Fruit fly (Drosophila melanogaster) whole organism, embryonic: ENCODE results near the gene CG34354.

Source experiments
- Bgb ChIP-seq: fragments of 200-800 bp; sonication (Bioruptor generic); IDR thresholded peaks from 2 replicates; pipeline ENCODE4 v1.3.6; 2022; ENCODE audit warnings: missing biosample characterization, missing genetic modification characterization; ENCODE audit not compliant: partially characterized antibody
- CG10431 ChIP-seq: fragments of 200-800 bp; sonication (Bioruptor generic); optimal IDR thresholded peaks from 3 replicates; lab custom pipeline; 2018; ENCODE audit warnings: missing biosample characterization, mild to moderate bottlenecking, missing genetic modification characterization
- CG11695 ChIP-seq: fragments of 200-800 bp; sonication (Bioruptor generic); IDR thresholded peaks from 3 replicates; pipeline ENCODE4 v1.3.6; 2022; ENCODE audit warnings: missing biosample characterization, missing genetic modification characterization
- CG13424 ChIP-seq: fragments of 200-800 bp; sonication (Bioruptor generic); optimal IDR thresholded peaks from 2 replicates; lab custom pipeline; 2019; ENCODE audit warnings: missing biosample characterization, mild to moderate bottlenecking, missing genetic modification characterization, moderate library complexity
- CG14050 ChIP-seq: fragments of 200-800 bp; sonication (Bioruptor generic); IDR thresholded peaks from 3 replicates; pipeline ENCODE4 v1.3.6; 2022; ENCODE audit warnings: missing biosample characterization, missing genetic modification characterization
- CG1647 ChIP-seq: fragments of 200-800 bp; sonication (Bioruptor generic); optimal IDR thresholded peaks from 3 replicates; lab custom pipeline; 2016; ENCODE audit warnings: missing biosample characterization, missing genetic modification characterization
- CG18476 ChIP-seq: fragments of 200-800 bp; sonication (Bioruptor generic); optimal IDR thresholded peaks from 2 replicates; lab custom pipeline; 2016; ENCODE audit warnings: missing biosample characterization, mild to moderate bottlenecking, missing genetic modification characterization
- CG18599 ChIP-seq: fragments of 200-800 bp; sonication (Bioruptor generic); optimal IDR thresholded peaks from 3 replicates; lab custom pipeline; 2017; ENCODE audit warnings: missing biosample characterization, missing genetic modification characterization, mild to moderate bottlenecking, moderate library complexity, missing genetic modification reagents
- CG31365 ChIP-seq: fragments of 200-800 bp; sonication (Bioruptor generic); optimal IDR thresholded peaks from 2 replicates; lab custom pipeline; 2018; ENCODE audit warnings: missing biosample characterization, mild to moderate bottlenecking, missing genetic modification characterization
- CG32767 ChIP-seq: fragments of 200-800 bp; sonication (Bioruptor generic); IDR thresholded peaks from 2 replicates; pipeline ENCODE4 v1.3.6; 2022; ENCODE audit warnings: missing biosample characterization, missing genetic modification characterization
- CG33213 ChIP-seq: fragments of 200-800 bp; sonication (Bioruptor generic); optimal IDR thresholded peaks from 3 replicates; lab custom pipeline; 2016; ENCODE audit warnings: missing biosample characterization, missing genetic modification characterization
- CG4360 ChIP-seq: fragments of 200-800 bp; sonication (Bioruptor generic); IDR thresholded peaks from 2 replicates; pipeline ENCODE4 v1.3.6; 2022; ENCODE audit warnings: missing biosample characterization, missing genetic modification characterization
- CG4730 ChIP-seq: fragments of 200-800 bp; sonication (Bioruptor generic); IDR thresholded peaks from 2 replicates; pipeline ENCODE4 v1.3.6; 2022; ENCODE audit warnings: missing biosample characterization, missing genetic modification characterization
- CG7357 ChIP-seq: fragments of 200-800 bp; sonication (Bioruptor generic); IDR thresholded peaks from 3 replicates; pipeline ENCODE4 v1.3.6; 2022; ENCODE audit warnings: missing biosample characterization, missing genetic modification characterization
- CoRest ChIP-seq: fragments of 200-800 bp; sonication (Bioruptor generic); optimal IDR thresholded peaks from 3 replicates; lab custom pipeline; 2018; ENCODE audit warnings: missing biosample characterization, mild to moderate bottlenecking, missing genetic modification characterization, moderate library complexity
- Dek ChIP-seq: fragments of 200-800 bp; sonication (Bioruptor generic); optimal IDR thresholded peaks from 3 replicates; lab custom pipeline; 2019; ENCODE audit warnings: missing biosample characterization, mild to moderate bottlenecking, missing genetic modification characterization, moderate library complexity
- Gsc ChIP-seq: fragments of 200-800 bp; sonication (Bioruptor generic); IDR thresholded peaks from 2 replicates; pipeline ENCODE4 v1.3.6; 2022; ENCODE audit warnings: missing biosample characterization, missing genetic modification characterization
- Gug ChIP-seq: fragments of 200-800 bp; sonication (Bioruptor generic); IDR thresholded peaks from 4 replicates; pipeline ENCODE4 v1.3.6; 2022; ENCODE audit warnings: missing biosample characterization, missing genetic modification characterization
- HLH54F ChIP-seq: fragments of 200-800 bp; sonication (Bioruptor generic); optimal IDR thresholded peaks from 3 replicates; lab custom pipeline; 2016; ENCODE audit warnings: missing biosample characterization, missing genetic modification characterization
- Hr51 ChIP-seq, 2 experiments: fragments of 200-800 bp; sonication (Bioruptor generic); optimal IDR thresholded peaks; 2 replicates in 1 of 2; 3 replicates in 1 of 2; lab custom pipeline; 2016 to 2018; ENCODE audit warnings: missing biosample characterization in 2 of 2, missing genetic modification characterization in 2 of 2, mild to moderate bottlenecking in 1 of 2, moderate library complexity in 1 of 2
- Lpt ChIP-seq: fragments of >200 bp; optimal IDR thresholded peaks from 2 replicates; lab custom pipeline; 2018; ENCODE audit warnings: missing biosample characterization, missing genetic modification characterization
- Mes4 ChIP-seq: fragments of 200-800 bp; sonication (Bioruptor generic); optimal IDR thresholded peaks from 2 replicates; lab custom pipeline; 2016; ENCODE audit warnings: missing biosample characterization, missing genetic modification characterization
- NfI ChIP-seq: fragments of 200-800 bp; sonication (Bioruptor generic); optimal IDR thresholded peaks from 3 replicates; lab custom pipeline; 2018; ENCODE audit warnings: missing biosample characterization, mild to moderate bottlenecking, missing genetic modification characterization, moderate library complexity
- Sry-β ChIP-seq: fragments of 200-800 bp; sonication (Bioruptor generic); optimal IDR thresholded peaks from 2 replicates; lab custom pipeline; 2018; ENCODE audit warnings: missing biosample characterization, mild to moderate bottlenecking, missing genetic modification characterization, moderate library complexity
- Sry-δ ChIP-seq: fragments of 200-800 bp; sonication (Bioruptor generic); optimal IDR thresholded peaks from 2 replicates; lab custom pipeline; 2016; ENCODE audit warnings: missing biosample characterization, missing genetic modification characterization
- TFAM ChIP-seq: fragments of 200-800 bp; sonication (Bioruptor generic); optimal IDR thresholded peaks from 2 replicates; lab custom pipeline; 2017; ENCODE audit warnings: missing biosample characterization, missing genetic modification characterization, inconsistent platforms
- amos ChIP-seq: fragments of 200-800 bp; sonication (Bioruptor generic); IDR thresholded peaks from 2 replicates; pipeline ENCODE4 v1.3.6; 2022; ENCODE audit warnings: missing biosample characterization, missing genetic modification characterization; ENCODE audit not compliant: partially characterized antibody
- aop ChIP-seq: fragments of 200-800 bp; sonication (Bioruptor generic); IDR thresholded peaks from 2 replicates; pipeline ENCODE4 v1.3.6; 2022; ENCODE audit warnings: missing biosample characterization, missing genetic modification characterization
- ara ChIP-seq: fragments of 200-800 bp; sonication (Bioruptor generic); IDR thresholded peaks from 2 replicates; pipeline ENCODE4 v1.3.6; 2022; ENCODE audit warnings: missing biosample characterization, missing genetic modification characterization
- bcd ChIP-seq: fragments of 200-800 bp; sonication (Bioruptor generic); optimal IDR thresholded peaks from 2 replicates; lab custom pipeline; 2017; ENCODE audit warnings: missing biosample characterization, mild to moderate bottlenecking, missing genetic modification characterization
- cato ChIP-seq: fragments of 200-800 bp; sonication (Bioruptor generic); optimal IDR thresholded peaks from 2 replicates; lab custom pipeline; 2016; ENCODE audit warnings: missing biosample characterization, missing genetic modification characterization, borderline replicate concordance
- dmrt99B ChIP-seq: fragments of 200-800 bp; sonication (Bioruptor generic); optimal IDR thresholded peaks from 2 replicates; lab custom pipeline; 2018; ENCODE audit warnings: missing biosample characterization, mild to moderate bottlenecking, missing genetic modification characterization, moderate library complexity
- en ChIP-seq: fragments of 200-800 bp; sonication (Bioruptor generic); optimal IDR thresholded peaks from 2 replicates; lab custom pipeline; 2016; ENCODE audit warnings: missing biosample characterization, missing genetic modification characterization
- ewg ChIP-seq: fragments of 200-800 bp; sonication (Bioruptor generic); optimal IDR thresholded peaks from 3 replicates; lab custom pipeline; 2017; ENCODE audit warnings: mild to moderate bottlenecking, missing biosample characterization, missing genetic modification reagents, missing genetic modification characterization
- exex ChIP-seq: fragments of 200-800 bp; sonication (Bioruptor generic); optimal IDR thresholded peaks from 4 replicates; lab custom pipeline; 2018; ENCODE audit warnings: missing biosample characterization, mild to moderate bottlenecking, missing genetic modification characterization, moderate library complexity
- grau ChIP-seq: fragments of 200-800 bp; optimal IDR thresholded peaks from 3 replicates; lab custom pipeline; 2019; ENCODE audit warnings: missing biosample characterization, mild to moderate bottlenecking, missing genetic modification characterization, moderate library complexity
- hb ChIP-seq: fragments of 200-800 bp; sonication (Bioruptor generic); IDR thresholded peaks from 3 replicates; pipeline ENCODE4 v1.3.6; 2022; ENCODE audit warnings: missing biosample characterization, missing genetic modification characterization; ENCODE audit not compliant: partially characterized antibody
- ind ChIP-seq: fragments of 200-800 bp; sonication (Bioruptor generic); optimal IDR thresholded peaks from 3 replicates; lab custom pipeline; 2016; ENCODE audit warnings: missing biosample characterization, missing genetic modification characterization
- mam ChIP-seq: fragments of 200-800 bp; sonication (Bioruptor generic); optimal IDR thresholded peaks from 3 replicates; lab custom pipeline; 2016; ENCODE audit warnings: missing biosample characterization, missing genetic modification characterization
- otp ChIP-seq: fragments of 200-800 bp; sonication (Bioruptor generic); IDR thresholded peaks from 3 replicates; pipeline ENCODE4, ENCODE4 v1.3.6; 2022; ENCODE audit warnings: missing biosample characterization, missing genetic modification characterization
- pho ChIP-seq: fragments of 200-800 bp; sonication (Bioruptor generic); optimal IDR thresholded peaks from 2 replicates; lab custom pipeline; 2016; ENCODE audit warnings: missing biosample characterization, missing genetic modification characterization
- pnt ChIP-seq: fragments of 200-800 bp; sonication (Bioruptor generic); optimal IDR thresholded peaks from 3 replicates; lab custom pipeline; 2016; ENCODE audit warnings: missing biosample characterization, missing genetic modification characterization
- ranshi ChIP-seq: fragments of 200-800 bp; sonication (Bioruptor generic); IDR thresholded peaks from 2 replicates; pipeline ENCODE4 v1.3.6; 2022; ENCODE audit warnings: missing biosample characterization, missing genetic modification characterization
- schlank ChIP-seq: fragments of 200-800 bp; sonication (Bioruptor generic); optimal IDR thresholded peaks from 2 replicates; lab custom pipeline; 2018; ENCODE audit warnings: missing biosample characterization, mild to moderate bottlenecking, missing genetic modification characterization
- sr ChIP-seq: fragments of 200-800 bp; sonication (Bioruptor generic); IDR thresholded peaks from 3 replicates; pipeline ENCODE4 v1.3.6; 2022; ENCODE audit warnings: missing biosample characterization, missing genetic modification characterization
- tio ChIP-seq: fragments of 200-800 bp; sonication (Bioruptor generic); optimal IDR thresholded peaks from 2 replicates; lab custom pipeline; 2017; ENCODE audit warnings: missing biosample characterization, missing genetic modification characterization, inconsistent platforms
- tll ChIP-seq, 2 experiments: fragments of 200-800 bp in 1 of 2; fragments of >200 bp in 1 of 2; sonication (Bioruptor generic) in 1 of 2; optimal IDR thresholded peaks; 2 replicates each; lab custom pipeline; 2017 to 2019; ENCODE audit warnings: missing biosample characterization in 2 of 2, missing genetic modification characterization in 2 of 2, mild to moderate bottlenecking in 1 of 2, moderate library complexity in 1 of 2
- twi ChIP-seq: fragments of 200-800 bp; optimal IDR thresholded peaks from 2 replicates; lab custom pipeline; 2019; ENCODE audit warnings: missing biosample characterization, mild to moderate bottlenecking, missing genetic modification characterization, moderate library complexity
- vfl ChIP-seq: fragments of 200-800 bp; sonication (Bioruptor generic); optimal IDR thresholded peaks from 2 replicates; lab custom pipeline; 2016; ENCODE audit warnings: missing biosample characterization, missing genetic modification characterization
- vvl ChIP-seq: fragments of 200-800 bp; sonication (Bioruptor generic); IDR thresholded peaks from 2 replicates; pipeline ENCODE4 v1.3.6; 2022; ENCODE audit warnings: missing biosample characterization, missing genetic modification characterization
- zen2 ChIP-seq: fragments of 200-800 bp; sonication (Bioruptor generic); IDR thresholded peaks from 3 replicates; pipeline ENCODE4 v1.3.6; 2022; ENCODE audit warnings: missing biosample characterization, missing genetic modification characterization; ENCODE audit not compliant: partially characterized antibody

Gene CG34354

DNA sequence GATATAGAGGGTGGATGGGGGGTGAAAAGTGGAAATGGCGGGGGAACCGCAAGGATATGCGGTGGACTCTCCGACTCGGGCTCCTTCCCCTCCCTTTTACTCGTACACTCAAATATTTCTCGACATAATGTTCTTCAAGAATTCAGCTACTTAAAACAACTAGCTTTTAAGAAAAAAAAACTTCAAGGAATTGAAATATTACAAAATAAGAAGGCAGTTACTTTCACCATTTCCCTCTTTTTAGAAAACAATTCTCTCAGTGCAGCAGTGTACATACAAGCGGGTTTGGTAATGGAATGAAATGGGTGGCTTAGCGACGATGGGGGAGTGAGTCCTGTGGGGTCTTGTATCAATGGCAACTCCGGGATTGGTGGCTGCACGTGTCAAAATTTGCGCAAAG is 28.6 kb upstream of the CG34354 start (continued):
- peak; percentile 43 for TF ChIP-seq ind (GFP tag; lab: Kevin White, UChicago)
- TF ChIP-seq ewg (GFP tag; lab: Kevin White, UChicago): peak; percentile 16
- no peak for TF ChIP-seq hb
- no peak for TF ChIP-seq exex (tag; lab: Kevin White, UChicago)
- no peak for TF ChIP-seq aop
- no peak for TF ChIP-seq tll (GFP tag; optimal IDR thresholded peaks at IDR 0.05; lab: Kevin White, UChicago)
- TF ChIP-seq twi (tag; lab: Kevin White, UChicago): no peak
- TF ChIP-seq Bgb (GFP tag; lab: Robert Waterston, UW): no peak
- TF ChIP-seq CG10431 (GFP tag; lab: Kevin White, UChicago): no peak
- peak; percentile 24 for TF ChIP-seq mam (GFP tag; lab: Kevin White, UChicago)
- peak; percentile 16 for TF ChIP-seq bcd (GFP tag; lab: Kevin White, UChicago)
- TF ChIP-seq zen2 (GFP tag; lab: Robert Waterston, UW): no peak
- TF ChIP-seq CG4360 (GFP tag; lab: Robert Waterston, UW): no peak
- TF ChIP-seq Gsc (GFP tag; lab: Robert Waterston, UW): no peak
- TF ChIP-seq sr (GFP tag; lab: Robert Waterston, UW): no peak
- TF ChIP-seq ranshi: 0 out of 2 replicates have a peak, but pooled peaks have one; percentile 26
- TF ChIP-seq vfl (GFP tag; lab: Kevin White, UChicago): no peak
- peak in 1 of 2 experiments; percentile 56 for TF ChIP-seq Hr51 (GFP tag; optimal IDR thresholded peaks at IDR 0.05; lab: Kevin White, UChicago)
- peak; percentile 54; the same call in 1 of the 2 replicates for TF ChIP-seq CG32767 (GFP tag; lab: Robert Waterston, UW)
- TF ChIP-seq pho (GFP tag; lab: Kevin White, UChicago): no peak
- TF ChIP-seq Sry-β (GFP tag; lab: Kevin White, UChicago): no peak
- no peak for TF ChIP-seq CG33213 (GFP tag; lab: Kevin White, UChicago)
- peak; percentile 83 for TF ChIP-seq CG18599
- no peak for TF ChIP-seq CG1647 (GFP tag; lab: Kevin White, UChicago)
- no peak for TF ChIP-seq en
- no peak for TF ChIP-seq pnt (GFP tag; lab: Kevin White, UChicago)
- no peak for TF ChIP-seq CG11695 (GFP tag; lab: Robert Waterston, UW)
- peak; percentile 46; the same call in 2 of the 3 replicates for TF ChIP-seq CG14050 (GFP tag; lab: Robert Waterston, UW)
- TF ChIP-seq CG18476 (GFP tag; lab: Kevin White, UChicago): no peak
- TF ChIP-seq CG31365 (tag; lab: Kevin White, UChicago): peak; percentile 1
- TF ChIP-seq CG13424 (tag; lab: Kevin White, UChicago): peak; percentile 57
- no peak for TF ChIP-seq Sry-δ (GFP tag; lab: Kevin White, UChicago)
- TF ChIP-seq otp (GFP tag; lab: Robert Waterston, UW): no peak
- peak; percentile 44 for TF ChIP-seq NfI (GFP tag; lab: Kevin White, UChicago)
- no peak for TF ChIP-seq Lpt (GFP tag; lab: Kevin White, UChicago)
- peak; percentile 68 for TF ChIP-seq vvl (GFP tag; lab: Robert Waterston, UW)
- no peak for TF ChIP-seq tio (GFP tag; lab: Kevin White, UChicago)
- TF ChIP-seq Dek (tag; lab: Kevin White, UChicago): peak; percentile 21
- no peak for TF ChIP-seq schlank (tag; lab: Kevin White, UChicago)
- TF ChIP-seq CoRest (tag; lab: Kevin White, UChicago): peak; percentile 56
- TF ChIP-seq Gug (GFP tag; lab: Robert Waterston, UW): no peak
- no peak for TF ChIP-seq CG4730 (GFP tag; lab: Robert Waterston, UW)
- no peak for TF ChIP-seq Mes4
- TF ChIP-seq dmrt99B (tag; lab: Kevin White, UChicago): peak; percentile 55
- no peak for TF ChIP-seq TFAM (GFP tag; lab: Kevin White, UChicago)
- TF ChIP-seq amos (GFP tag; lab: Robert Waterston, UW): no peak
- TF ChIP-seq ara (GFP tag; lab: Robert Waterston, UW): no peak
- no peak for TF ChIP-seq HLH54F (GFP tag; lab: Kevin White, UChicago)
- peak; percentile 29 for TF ChIP-seq grau
- no peak for TF ChIP-seq cato
- TF ChIP-seq CG7357 (GFP tag; lab: Robert Waterston, UW): 0 out of 3 replicates have a peak, but pooled peaks have one; percentile 50
